Worm (Caenorhabditis elegans) whole organism, early embryonic: ENCODE data around the gene sru-35.

Source experiments
- B0310.2 ChIP-seq: sonication (generic microtip); optimal IDR thresholded peaks from 2 replicates; lab custom pipeline; 2016; ENCODE audit warnings: mild to moderate bottlenecking, missing genetic modification characterization, missing compliant biosample characterization
- F13C5.2 ChIP-seq: sonication (generic microtip); optimal IDR thresholded peaks from 2 replicates; lab custom pipeline; 2017; ENCODE audit warnings: mild to moderate bottlenecking, missing genetic modification characterization, inconsistent platforms, missing compliant biosample characterization
- aly-1 ChIP-seq: sonication (generic microtip); optimal IDR thresholded peaks from 2 replicates; lab custom pipeline; 2016; ENCODE audit warnings: missing genetic modification characterization, missing compliant biosample characterization
- ama-1 ChIP-seq: fragments of 150-350 bp; optimal IDR thresholded peaks from 2 replicates; lab custom pipeline; 2014
- ceh-13 ChIP-seq: fragments of 200-800 bp; sonication (Bioruptor generic); optimal IDR thresholded peaks from 2 replicates; lab custom pipeline; 2018; ENCODE audit warnings: mild to moderate bottlenecking, missing genetic modification characterization, missing compliant biosample characterization
- ceh-36 ChIP-seq: sonication (generic microtip); optimal IDR thresholded peaks from 2 replicates; lab custom pipeline; 2016; ENCODE audit warnings: missing genetic modification characterization, inconsistent platforms, missing compliant biosample characterization
- ets-7 ChIP-seq: sonication (generic microtip); optimal IDR thresholded peaks from 2 replicates; lab custom pipeline; 2016; ENCODE audit warnings: missing genotype, missing genetic modification characterization, missing compliant biosample characterization
- flt-1 ChIP-seq: fragments of 200-800 bp; sonication (Bioruptor generic); IDR thresholded peaks from 2 replicates; pipeline ENCODE4 v1.3.6; 2022; ENCODE audit warnings: missing genetic modification characterization, missing compliant biosample characterization
- hmbx-1 ChIP-seq: sonication (generic microtip); optimal IDR thresholded peaks from 2 replicates; lab custom pipeline; 2016; ENCODE audit warnings: mild to moderate bottlenecking, missing genetic modification characterization, missing compliant biosample characterization
- hmg-4 ChIP-seq: fragments of 200-800 bp; sonication (Bioruptor generic); optimal IDR thresholded peaks from 2 replicates; lab custom pipeline; 2018; ENCODE audit warnings: mild to moderate bottlenecking, missing genetic modification characterization, missing compliant biosample characterization
- hnd-1 ChIP-seq: sonication (generic microtip); optimal IDR thresholded peaks from 2 replicates; lab custom pipeline; 2016; ENCODE audit warnings: missing genetic modification characterization, missing compliant biosample characterization
- pes-1 ChIP-seq: fragments of 200-800 bp; sonication (Bioruptor generic); IDR thresholded peaks from 2 replicates; pipeline ENCODE4 v1.3.6; 2022; ENCODE audit warnings: missing genetic modification reagents, missing genetic modification characterization, missing compliant biosample characterization
- scrt-1 ChIP-seq: fragments of 200-800 bp; sonication (Bioruptor generic); IDR thresholded peaks from 2 replicates; pipeline ENCODE4 v1.3.6; 2022; ENCODE audit warnings: missing genetic modification characterization, missing compliant biosample characterization
- sea-1 ChIP-seq: fragments of 200-800 bp; sonication (Bioruptor generic); conservative IDR thresholded peaks from 2 replicates; pipeline ENCODE4 v1.3.6; 2022; ENCODE audit warnings: missing genetic modification characterization, missing compliant biosample characterization
- tbx-11 ChIP-seq: fragments of 200-800 bp; sonication (Bioruptor generic); IDR thresholded peaks from 2 replicates; pipeline ENCODE4 v1.3.6; 2022; ENCODE audit warnings: missing genetic modification characterization, missing compliant biosample characterization
- tbx-37 ChIP-seq: fragments of 200-800 bp; sonication (Bioruptor generic); conservative IDR thresholded peaks from 2 replicates; pipeline ENCODE4 v1.3.6; 2022; ENCODE audit warnings: missing genetic modification reagents, missing genetic modification characterization, missing compliant biosample characterization
- tra-4 ChIP-seq: sonication (generic microtip); optimal IDR thresholded peaks from 2 replicates; lab custom pipeline; 2017; ENCODE audit warnings: missing genetic modification characterization, missing compliant biosample characterization

The sru-35 gene

ce11 chrIV:8743654-8744332 lies 46.3 kb downstream of the sru-35 start, which contains the start of gene F21D5.7:
Gene F21D5.7, minus strand, starts transcription at chrIV:8743704.
- no peak for TF ChIP-seq tbx-11 (GFP tag; lab: Robert Waterston, UW)
- TF ChIP-seq aly-1 = no peak
- TF ChIP-seq ets-7 (tag; lab: Kevin White, UChicago) = no peak
- no peak for TF ChIP-seq hmbx-1 (tag; lab: Kevin White, UChicago)
- peak; percentile 43 for TF ChIP-seq F13C5.2
- TF ChIP-seq flt-1 (GFP tag; lab: Robert Waterston, UW) = no peak

ce11 chrIV:8740952-8741438 lies 49.0 kb downstream of the sru-35 start, which contains the start of gene F21D5.6:
Gene F21D5.6, minus strand, starts transcription at chrIV:8741388.
- TF ChIP-seq hmg-4 (no peak), hmbx-1 (tag; lab: Kevin White, UChicago) (no peak), tra-4 (tag; lab: Kevin White, UChicago) (no peak), aly-1 (no peak), pes-1 (GFP tag; lab: Robert Waterston, UW) (no peak), F13C5.2 (no peak), scrt-1 (GFP tag; lab: Robert Waterston, UW) (no peak), tbx-37 (no peak), ceh-13 (GFP tag; lab: Kevin White, UChicago) (no peak), ceh-36 (tag; lab: Kevin White, UChicago) (no peak), B0310.2 (no peak), ets-7 (tag; lab: Kevin White, UChicago) (no peak), tbx-11 (GFP tag; lab: Robert Waterston, UW) (no peak)

- TF ChIP-seq flt-1 (GFP tag; lab: Robert Waterston, UW) (no peak), F13C5.2 (no peak), scrt-1 (GFP tag; lab: Robert Waterston, UW) (no peak), hnd-1 (tag; lab: Kevin White, UChicago) (no peak), sea-1 (no peak), tbx-11 (GFP tag; lab: Robert Waterston, UW) (no peak), tbx-37 (no peak), pes-1 (GFP tag; lab: Robert Waterston, UW) (no peak), aly-1 (no peak), ama-1 (lab: Kevin White, UChicago) (no peak), ceh-13 (GFP tag; lab: Kevin White, UChicago) (no peak), ceh-36 (tag; lab: Kevin White, UChicago) (no peak), hmg-4 (no peak), tra-4 (tag; lab: Kevin White, UChicago) (no peak), hmbx-1 (tag; lab: Kevin White, UChicago) (no peak), B0310.2 (no peak)
These were observed 50.1 kb downstream of the sru-35 start, which contains the start of gene mrps-33 for ce11 chrIV:8739926-8740325. Gene mrps-33, minus strand, starts transcription at chrIV:8740026.

ce11 chrIV:8739294-8739693 lies 50.8 kb downstream of the sru-35 start, which contains the start of gene F21D5.5:
Gene F21D5.5, minus strand, starts transcription at chrIV:8739394.
- no peak for TF ChIP-seq ceh-13 (GFP tag; lab: Kevin White, UChicago)
- no peak for TF ChIP-seq hmbx-1 (tag; lab: Kevin White, UChicago)
- no peak for TF ChIP-seq B0310.2
- TF ChIP-seq scrt-1 (GFP tag; lab: Robert Waterston, UW) = no peak
- no peak for TF ChIP-seq pes-1 (GFP tag; lab: Robert Waterston, UW)
- no peak for TF ChIP-seq tra-4 (tag; lab: Kevin White, UChicago)
- TF ChIP-seq hmg-4 = no peak
- no peak for TF ChIP-seq ama-1 (lab: Kevin White, UChicago)
- no peak for TF ChIP-seq aly-1
- no peak for TF ChIP-seq hnd-1 (tag; lab: Kevin White, UChicago)
- TF ChIP-seq F13C5.2 = no peak
- no peak for TF ChIP-seq ets-7 (tag; lab: Kevin White, UChicago)
- TF ChIP-seq flt-1 (GFP tag; lab: Robert Waterston, UW) = no peak
- TF ChIP-seq tbx-11 (GFP tag; lab: Robert Waterston, UW) = no peak
- no peak for TF ChIP-seq sea-1
